Worm (Caenorhabditis elegans) whole organism, mixed stage, embryonic: ENCODE results near the gene flwr-1.

Experiments used
- blmp-1 ChIP-seq: fragments of 150-350 bp; optimal IDR thresholded peaks from 2 replicates; lab custom pipeline; 2014; ENCODE audit warnings: missing biosample characterization, missing genetic modification characterization
- cnd-1 ChIP-seq: fragments of 200-800 bp; sonication (Bioruptor generic); optimal IDR thresholded peaks from 2 replicates; lab custom pipeline; 2018; ENCODE audit warnings: mild to moderate bottlenecking, missing genetic modification characterization, missing compliant biosample characterization
- drap-1 ChIP-seq: fragments of 200-800 bp; sonication (Bioruptor generic); optimal IDR thresholded peaks from 3 replicates; lab custom pipeline; 2018; ENCODE audit warnings: mild to moderate bottlenecking, missing genetic modification characterization, missing compliant biosample characterization
- elt-1 ChIP-seq: sonication (generic microtip); optimal IDR thresholded peaks from 2 replicates; lab custom pipeline; 2017; ENCODE audit warnings: missing genetic modification characterization, mild to moderate bottlenecking, missing compliant biosample characterization, antibody characterized with exemption, moderate library complexity, borderline replicate concordance; ENCODE audit not compliant: insufficient read depth
- mls-2 ChIP-seq: sonication (generic microtip); optimal IDR thresholded peaks from 2 replicates; lab custom pipeline; 2016; ENCODE audit warnings: mild to moderate bottlenecking, missing genetic modification characterization, moderate library complexity, missing compliant biosample characterization
- nhr-12 ChIP-seq: fragments of 150-350 bp; optimal IDR thresholded peaks from 2 replicates; lab custom pipeline; 2014; ENCODE audit warnings: missing biosample characterization, missing genetic modification characterization
- nhr-76 ChIP-seq: sonication (generic microtip); optimal IDR thresholded peaks from 2 replicates; lab custom pipeline; 2017; ENCODE audit warnings: missing biosample characterization, missing genetic modification characterization
- pha-4 ChIP-seq: fragments of 150-350 bp; optimal IDR thresholded peaks from 2 replicates; lab custom pipeline; 2018; ENCODE audit warnings: missing biosample characterization, missing genetic modification reagents, missing genetic modification characterization
- snpc-4 ChIP-seq: fragments of 150-350 bp; optimal IDR thresholded peaks from 2 replicates; lab custom pipeline; 2014; ENCODE audit warnings: missing biosample characterization, missing genetic modification characterization
- unc-39 ChIP-seq: fragments of 150-350 bp; optimal IDR thresholded peaks from 2 replicates; lab custom pipeline; 2014; ENCODE audit warnings: missing biosample characterization, missing genetic modification characterization

DNA sequence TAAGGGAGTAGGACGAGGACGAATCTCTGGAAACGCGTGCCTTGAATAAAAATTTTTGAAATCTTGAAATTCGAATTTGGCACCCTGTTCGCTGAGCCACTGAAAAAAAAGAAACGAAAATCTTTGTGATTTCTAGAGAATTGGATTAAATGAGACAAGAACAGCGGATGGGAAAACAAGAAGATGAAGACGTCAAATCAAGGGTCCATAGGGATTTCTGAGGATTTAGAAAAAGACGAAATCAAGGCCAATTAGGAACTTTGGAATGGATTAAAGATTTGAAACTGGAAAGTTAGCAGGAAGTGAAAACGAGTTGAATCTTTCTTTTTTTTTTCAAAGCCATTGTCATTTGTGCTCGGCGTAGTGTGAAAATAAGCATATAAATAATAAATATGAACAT lies 15.5 kb downstream of the flwr-1 start, which contains the start of gene pag-3:
- TF ChIP-seq nhr-76 (tag; lab: Kevin White, UChicago) (no peak), nhr-12 (tag; lab: Kevin White, UChicago) (no peak), cnd-1 (tag; lab: Kevin White, UChicago) (no peak), elt-1 (no peak), mls-2 (no peak), pha-4 (tag; lab: Kevin White, UChicago) (no peak), unc-39 (tag; lab: Kevin White, UChicago) (no peak), drap-1 (no peak), blmp-1 (tag; lab: Kevin White, UChicago) (no peak), snpc-4 (tag; lab: Kevin White, UChicago) (no peak)
